Worm (Caenorhabditis elegans) whole organism, L1 larva: ENCODE data around the gene Y62F5A.10.

Experiments used
- C04F5.9 ChIP-seq: sonication (generic microtip); optimal IDR thresholded peaks from 2 replicates; lab custom pipeline; 2016; ENCODE audit warnings: missing genetic modification characterization, missing compliant biosample characterization
- C16A3.4 ChIP-seq: fragments of 150-350 bp; optimal IDR thresholded peaks from 2 replicates; lab custom pipeline; 2014; ENCODE audit warnings: missing biosample characterization, missing genetic modification characterization
- C34B4.2 ChIP-seq: sonication (generic microtip); optimal IDR thresholded peaks from 2 replicates; lab custom pipeline; 2017; ENCODE audit warnings: mild to moderate bottlenecking, missing genetic modification characterization, missing compliant biosample characterization
- F16B12.6 ChIP-seq: fragments of 150-350 bp; optimal IDR thresholded peaks from 2 replicates; lab custom pipeline; 2014; ENCODE audit warnings: missing biosample characterization, missing genetic modification characterization
- Y116A8C.19 ChIP-seq: sonication (generic microtip); optimal IDR thresholded peaks from 2 replicates; lab custom pipeline; 2016; ENCODE audit warnings: missing compliant biosample characterization, missing genetic modification characterization, borderline replicate concordance
- alr-1 ChIP-seq: fragments of 200-800 bp; sonication (Bioruptor generic); optimal IDR thresholded peaks from 2 replicates; lab custom pipeline; 2018; ENCODE audit warnings: borderline replicate concordance, mild to moderate bottlenecking, missing genetic modification characterization, missing compliant biosample characterization
- aly-2 ChIP-seq: fragments of 150-350 bp; optimal IDR thresholded peaks from 2 replicates; lab custom pipeline; 2014; ENCODE audit warnings: missing biosample characterization, missing genetic modification characterization
- blmp-1 ChIP-seq: fragments of 150-350 bp; optimal IDR thresholded peaks from 2 replicates; lab custom pipeline; 2014; ENCODE audit warnings: missing biosample characterization, missing genetic modification characterization
- ceh-8 ChIP-seq: fragments of 200-800 bp; sonication (Bioruptor generic); optimal IDR thresholded peaks from 2 replicates; lab custom pipeline; 2018; ENCODE audit warnings: mild to moderate bottlenecking, missing genetic modification characterization, moderate library complexity, missing compliant biosample characterization
- ceh-82 ChIP-seq, 3 experiments: fragments of 150-350 bp in 1 of 3; sonication (generic microtip) in 2 of 3; optimal IDR thresholded peaks; 2 replicates each; lab custom pipeline; 2014 to 2017; ENCODE audit warnings: missing biosample characterization in 3 of 3, missing genetic modification characterization in 3 of 3
- ceh-88 ChIP-seq: fragments of 200-800 bp; sonication (Bioruptor generic); IDR thresholded peaks from 2 replicates; pipeline ENCODE4 v1.3.6; 2022; ENCODE audit warnings: missing genetic modification characterization, missing compliant biosample characterization
- efl-3 ChIP-seq: fragments of 200-800 bp; sonication (Bioruptor generic); optimal IDR thresholded peaks from 2 replicates; lab custom pipeline; 2018; ENCODE audit warnings: mild to moderate bottlenecking, missing genetic modification characterization, missing compliant biosample characterization
- egl-13 ChIP-seq: sonication (generic microtip); optimal IDR thresholded peaks from 2 replicates; lab custom pipeline; 2016; ENCODE audit warnings: missing genotype, missing genetic modification reagents, missing genetic modification characterization, missing compliant biosample characterization
- egl-27 ChIP-seq, 2 experiments: fragments of 150-350 bp in 1 of 2; sonication (generic microtip); optimal IDR thresholded peaks; 3 replicates each; lab custom pipeline; 2017 to 2018; ENCODE audit warnings: missing biosample characterization in 2 of 2, missing genetic modification characterization in 2 of 2, missing genetic modification reagents in 2 of 2
- elt-2 ChIP-seq: sonication (generic microtip); optimal IDR thresholded peaks from 2 replicates; lab custom pipeline; 2016; ENCODE audit warnings: missing genetic modification characterization, mild to moderate bottlenecking, inconsistent platforms, missing compliant biosample characterization, missing genetic modification reagents
- ets-5 ChIP-seq: fragments of 200-800 bp; sonication (Bioruptor generic); IDR thresholded peaks from 2 replicates; pipeline ENCODE4 v1.3.6; 2022; ENCODE audit warnings: missing genetic modification characterization, missing compliant biosample characterization
- fkh-10 ChIP-seq: sonication (generic microtip); optimal IDR thresholded peaks from 2 replicates; lab custom pipeline; 2017; ENCODE audit warnings: missing biosample characterization, missing genetic modification reagents, missing genetic modification characterization
- irx-1 ChIP-seq: sonication (generic microtip); optimal IDR thresholded peaks from 2 replicates; lab custom pipeline; 2016; ENCODE audit warnings: missing genetic modification characterization, missing compliant biosample characterization
- isw-1 ChIP-seq: fragments of 200-800 bp; sonication (Bioruptor generic); IDR thresholded peaks from 2 replicates; pipeline ENCODE4 v1.3.6; 2022; ENCODE audit warnings: missing genetic modification characterization, missing compliant biosample characterization
- lin-13 ChIP-seq: fragments of 150-350 bp; optimal IDR thresholded peaks from 2 replicates; lab custom pipeline; 2014; ENCODE audit warnings: missing biosample characterization, missing genetic modification reagents, missing genetic modification characterization
- lin-35 ChIP-seq, 2 experiments: fragments of 150-350 bp; optimal IDR thresholded peaks; 2 replicates each; lab custom pipeline; 2014; ENCODE audit warnings: missing biosample characterization in 2 of 2, missing genetic modification characterization in 2 of 2, missing genetic modification reagents in 2 of 2
- lir-3 ChIP-seq: sonication (generic microtip); optimal IDR thresholded peaks from 2 replicates; lab custom pipeline; 2016; ENCODE audit warnings: mild to moderate bottlenecking, missing genetic modification characterization, moderate library complexity, missing compliant biosample characterization; ENCODE audit not compliant: poor library complexity
- mdl-1 ChIP-seq, 2 experiments: fragments of 150-350 bp; optimal IDR thresholded peaks; 2 replicates each; lab custom pipeline; 2014 to 2017; ENCODE audit warnings: missing biosample characterization in 2 of 2, missing genetic modification characterization in 2 of 2, inconsistent platforms in 1 of 2
- mef-2 ChIP-seq: fragments of 150-350 bp; optimal IDR thresholded peaks from 2 replicates; lab custom pipeline; 2014; ENCODE audit warnings: missing biosample characterization, missing genetic modification characterization
- nhr-11 ChIP-seq: fragments of 150-350 bp; optimal IDR thresholded peaks from 2 replicates; lab custom pipeline; 2014; ENCODE audit warnings: missing biosample characterization, missing genetic modification characterization
- nhr-20 ChIP-seq: sonication (generic microtip); optimal IDR thresholded peaks from 2 replicates; lab custom pipeline; 2016; ENCODE audit warnings: mild to moderate bottlenecking, missing genetic modification characterization, missing compliant biosample characterization
- nhr-237 ChIP-seq: fragments of 150-350 bp; optimal IDR thresholded peaks from 2 replicates; lab custom pipeline; 2014; ENCODE audit warnings: missing biosample characterization, missing genetic modification characterization
- nhr-47 ChIP-seq: sonication (generic microtip); optimal IDR thresholded peaks from 2 replicates; lab custom pipeline; 2016; ENCODE audit warnings: mild to moderate bottlenecking, missing genetic modification characterization, moderate library complexity, missing compliant biosample characterization
- nhr-71 ChIP-seq: sonication (generic microtip); optimal IDR thresholded peaks from 2 replicates; lab custom pipeline; 2016; ENCODE audit warnings: mild to moderate bottlenecking, missing genetic modification characterization, moderate library complexity, missing compliant biosample characterization
- nhr-76 ChIP-seq: sonication (generic microtip); optimal IDR thresholded peaks from 2 replicates; lab custom pipeline; 2017; ENCODE audit warnings: missing biosample characterization, missing genetic modification characterization
- nhr-77 ChIP-seq: fragments of 150-350 bp; optimal IDR thresholded peaks from 2 replicates; lab custom pipeline; 2014; ENCODE audit warnings: missing biosample characterization, missing genetic modification characterization
- nhr-90 ChIP-seq: sonication (generic microtip); optimal IDR thresholded peaks from 2 replicates; lab custom pipeline; 2016; ENCODE audit warnings: mild to moderate bottlenecking, missing genetic modification characterization, missing compliant biosample characterization; ENCODE audit not compliant: poor library complexity
- rnt-1 ChIP-seq: sonication (generic microtip); optimal IDR thresholded peaks from 2 replicates; lab custom pipeline; 2016; ENCODE audit warnings: mild to moderate bottlenecking, missing genetic modification characterization, moderate library complexity, missing compliant biosample characterization
- skn-1 ChIP-seq: fragments of 150-350 bp; optimal IDR thresholded peaks from 2 replicates; lab custom pipeline; 2014; ENCODE audit warnings: missing biosample characterization, missing genetic modification characterization
- snu-23 ChIP-seq: sonication (generic microtip); optimal IDR thresholded peaks from 2 replicates; lab custom pipeline; 2016; ENCODE audit warnings: missing genetic modification characterization, missing compliant biosample characterization
- sptf-1 ChIP-seq: fragments of 150-350 bp; optimal IDR thresholded peaks from 2 replicates; lab custom pipeline; 2014; ENCODE audit warnings: missing biosample characterization, missing genetic modification characterization
- sup-37 ChIP-seq: fragments of 200-800 bp; sonication (Bioruptor generic); optimal IDR thresholded peaks from 2 replicates; lab custom pipeline; 2018; ENCODE audit warnings: mild to moderate bottlenecking, missing genetic modification characterization, missing compliant biosample characterization
- tbx-2 ChIP-seq: sonication (generic microtip); optimal IDR thresholded peaks from 2 replicates; lab custom pipeline; 2016; ENCODE audit warnings: missing genetic modification characterization, missing compliant biosample characterization
- unc-130 ChIP-seq: fragments of 150-350 bp; optimal IDR thresholded peaks from 2 replicates; lab custom pipeline; 2017; ENCODE audit warnings: missing biosample characterization, missing genetic modification characterization, inconsistent platforms
- unc-62 ChIP-seq: fragments of 150-350 bp; optimal IDR thresholded peaks from 2 replicates; lab custom pipeline; 2014; ENCODE audit warnings: missing biosample characterization, missing genetic modification reagents, missing genetic modification characterization
- unc-98 ChIP-seq: fragments of 200-800 bp; sonication (Bioruptor generic); IDR thresholded peaks from 2 replicates; pipeline ENCODE4 v1.3.6; 2022; ENCODE audit warnings: missing genetic modification characterization, missing compliant biosample characterization
- xbp-1 ChIP-seq: sonication (generic microtip); optimal IDR thresholded peaks from 2 replicates; lab custom pipeline; 2016; ENCODE audit warnings: missing genetic modification characterization, missing compliant biosample characterization
- zip-4 ChIP-seq: fragments of 200-800 bp; sonication (Bioruptor generic); optimal IDR thresholded peaks from 2 replicates; lab custom pipeline; 2018; ENCODE audit warnings: mild to moderate bottlenecking, missing genetic modification characterization, moderate library complexity, missing compliant biosample characterization
- ztf-11 ChIP-seq, 2 experiments: sonication (generic microtip); optimal IDR thresholded peaks; 2 replicates each; lab custom pipeline; 2016 to 2017; ENCODE audit warnings: missing genetic modification characterization in 2 of 2, missing biosample characterization in 1 of 2, missing compliant biosample characterization in 1 of 2

Gene Y62F5A.10

ce11 chrII:11514775-11515174 is 6.6 kb upstream of the Y62F5A.10 start, which contains the start of gene srh-44:
Gene srh-44, plus strand, starts transcription at chrII:11515075.
- TF ChIP-seq Y116A8C.19 (tag; lab: Kevin White, UChicago) (no peak), xbp-1 (tag; lab: Kevin White, UChicago) (no peak), ztf-11 (tag; optimal IDR thresholded peaks at IDR 0.05; lab: Kevin White, UChicago) (no peak), nhr-71 (tag; lab: Kevin White, UChicago) (no peak), nhr-90 (no peak), ceh-82 (tag; optimal IDR thresholded peaks at IDR 0.05; lab: Kevin White, UChicago) (no peak), lir-3 (tag; lab: Kevin White, UChicago) (no peak), unc-98 (no peak), blmp-1 (tag; lab: Kevin White, UChicago) (no peak), fkh-10 (no peak), skn-1 (tag; lab: Kevin White, UChicago) (no peak)
- TF ChIP-seq, all 84 proteins: peak for 0

ce11 chrII:11518184-11518583 is 3.2 kb upstream of the Y62F5A.10 start, which contains the start of gene B0334.10:
Gene B0334.10, plus strand, starts transcription at chrII:11518484.
- no peak for TF ChIP-seq sptf-1 (tag; lab: Kevin White, UChicago)
- no peak for TF ChIP-seq zip-4 (GFP tag; lab: Kevin White, UChicago)
- no peak for TF ChIP-seq lin-13
- TF ChIP-seq mdl-1 (tag; optimal IDR thresholded peaks at IDR 0.05; lab: Kevin White, UChicago), result no peak
- no peak for TF ChIP-seq lin-35 (GFP tag; optimal IDR thresholded peaks at IDR 0.05; lab: Kevin White, UChicago)
- no peak for TF ChIP-seq nhr-11 (tag; lab: Kevin White, UChicago)
- no peak for TF ChIP-seq efl-3 (GFP tag; lab: Kevin White, UChicago)
- no peak for TF ChIP-seq elt-2
- no peak for TF ChIP-seq unc-130
- no peak for TF ChIP-seq ceh-8 (GFP tag; lab: Kevin White, UChicago)
- TF ChIP-seq C04F5.9 (tag; lab: Kevin White, UChicago), result no peak
- TF ChIP-seq nhr-77 (tag; lab: Kevin White, UChicago), result no peak
- no peak for TF ChIP-seq nhr-237 (tag; lab: Kevin White, UChicago)
- TF ChIP-seq F16B12.6 (tag; lab: Kevin White, UChicago), result no peak
- no peak for TF ChIP-seq rnt-1
- no peak for TF ChIP-seq ets-5 (GFP tag; lab: Robert Waterston, UW)
- TF ChIP-seq C16A3.4 (tag; lab: Kevin White, UChicago), result no peak
- TF ChIP-seq unc-62 (GFP tag; lab: Kevin White, UChicago), result no peak
- TF ChIP-seq tbx-2 (tag; lab: Kevin White, UChicago), result no peak
- no peak for TF ChIP-seq isw-1

- TF ChIP-seq nhr-76 (tag; lab: Kevin White, UChicago) (no peak), snu-23 (no peak), mef-2 (tag; lab: Kevin White, UChicago) (no peak), rnt-1 (no peak), nhr-47 (tag; lab: Kevin White, UChicago) (no peak), ceh-88 (no peak), C34B4.2 (tag; lab: Kevin White, UChicago) (no peak), egl-27 (tag; optimal IDR thresholded peaks at IDR 0.05; lab: Kevin White, UChicago) (no peak), sup-37 (GFP tag; lab: Kevin White, UChicago) (no peak), egl-13 (no peak), sptf-1 (tag; lab: Kevin White, UChicago) (no peak), nhr-20 (tag; lab: Kevin White, UChicago) (no peak), nhr-77 (tag; lab: Kevin White, UChicago) (no peak), aly-2 (tag; lab: Kevin White, UChicago) (no peak), nhr-71 (tag; lab: Kevin White, UChicago) (no peak), fkh-10 (no peak), alr-1 (tag; lab: Kevin White, UChicago) (no peak), irx-1 (tag; lab: Kevin White, UChicago) (no peak)
These were observed 5.6 kb downstream of the Y62F5A.10 start, which contains the start of gene age-1 for ce11 chrII:11526954-11527353. Gene age-1, minus strand, starts transcription at chrII:11527054.
